Worm (Caenorhabditis elegans): Measurements from ENCODE around the gene R05A10.3.

The R05A10.3 gene

DNA sequence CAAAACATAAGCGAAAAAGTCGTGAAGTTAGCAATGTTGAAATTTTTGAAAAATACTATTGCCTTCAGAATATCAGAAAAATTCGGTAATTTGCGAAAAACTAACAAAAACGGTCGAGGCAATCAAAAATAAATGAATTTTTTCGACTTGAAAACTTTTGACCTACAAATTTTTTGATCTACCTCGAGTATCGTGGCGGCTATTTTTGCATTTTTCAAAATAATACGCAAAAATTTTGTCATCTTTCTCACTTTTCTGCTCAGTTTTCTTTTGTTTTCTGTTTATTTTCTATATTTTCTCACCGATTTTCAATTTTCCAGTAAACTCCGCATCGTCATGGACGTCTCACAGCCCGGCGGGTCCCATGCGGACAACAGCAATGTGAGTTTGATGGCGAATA, 39.5 kb upstream of the R05A10.3 start:
- TF ChIP-seq ceh-90 (tag; optimal IDR thresholded peaks at IDR 0.05) (no peak), ceh-63 (GFP tag; optimal IDR thresholded peaks at IDR 0.05) (no peak), nhr-28 (tag; optimal IDR thresholded peaks at IDR 0.05) (no peak), nhr-76 (tag; optimal IDR thresholded peaks at IDR 0.05) (no peak), pax-3 (tag; optimal IDR thresholded peaks at IDR 0.05) (no peak)

DNA sequence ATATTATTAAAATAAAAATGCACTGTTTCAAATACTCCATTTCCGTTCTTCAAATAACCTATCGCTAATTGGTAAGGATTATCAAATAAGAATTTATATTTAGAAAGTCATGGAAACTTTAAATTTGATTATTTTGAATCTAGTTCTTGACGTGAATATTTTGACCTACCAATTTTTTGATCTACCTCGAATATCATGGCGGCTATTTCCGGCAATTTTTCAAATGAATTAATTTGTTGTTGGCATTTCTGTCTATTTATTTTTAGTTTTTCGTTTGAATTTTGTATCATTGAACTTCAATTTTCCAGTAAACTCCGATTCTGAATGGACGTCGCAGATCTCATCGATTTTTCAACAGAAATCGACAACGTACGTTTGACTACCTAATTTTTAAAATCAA, 26.9 kb upstream of the R05A10.3 start, which contains the start of gene F02H6.3:
TSS of gene F02H6.3 (plus strand) at position 266 of the 400 bp plus-strand sequence.
- TF ChIP-seq efl-3 (GFP tag; optimal IDR thresholded peaks at IDR 0.05): no peak
- TF ChIP-seq snu-23 (GFP tag; optimal IDR thresholded peaks at IDR 0.05): no peak
- TF ChIP-seq lin-39 (tag; optimal IDR thresholded peaks at IDR 0.05): no peak
- no peak for TF ChIP-seq unc-30 (tag; optimal IDR thresholded peaks at IDR 0.05)
- no peak for TF ChIP-seq ces-1 (GFP tag; optimal IDR thresholded peaks at IDR 0.05)
- no peak for TF ChIP-seq lir-3 (tag; optimal IDR thresholded peaks at IDR 0.05; ENCODE audit: poor library complexity)
- TF ChIP-seq fkh-4 (tag; optimal IDR thresholded peaks at IDR 0.05; ENCODE audit: borderline replicate concordance): no peak
- TF ChIP-seq isw-1 (GFP tag; IDR thresholded peaks at IDR 0.05): no peak
- no peak for TF ChIP-seq unc-130 (tag; optimal IDR thresholded peaks at IDR 0.05)
- TF ChIP-seq mep-1 (tag; optimal IDR thresholded peaks at IDR 0.05): no peak
- TF ChIP-seq xbp-1 (tag; optimal IDR thresholded peaks at IDR 0.05): no peak
- no peak for TF ChIP-seq ama-1 (optimal IDR thresholded peaks at IDR 0.05)
- TF ChIP-seq unc-86 (tag; optimal IDR thresholded peaks at IDR 0.05): no peak
- no peak for TF ChIP-seq nhr-90 (tag; optimal IDR thresholded peaks at IDR 0.05; ENCODE audit: poor library complexity)
- TF ChIP-seq ceh-88 (GFP tag; IDR thresholded peaks at IDR 0.05): no peak
- TF ChIP-seq aly-2 (tag; optimal IDR thresholded peaks at IDR 0.05): no peak
- TF ChIP-seq unc-98 (GFP tag; IDR thresholded peaks at IDR 0.05): no peak

DNA sequence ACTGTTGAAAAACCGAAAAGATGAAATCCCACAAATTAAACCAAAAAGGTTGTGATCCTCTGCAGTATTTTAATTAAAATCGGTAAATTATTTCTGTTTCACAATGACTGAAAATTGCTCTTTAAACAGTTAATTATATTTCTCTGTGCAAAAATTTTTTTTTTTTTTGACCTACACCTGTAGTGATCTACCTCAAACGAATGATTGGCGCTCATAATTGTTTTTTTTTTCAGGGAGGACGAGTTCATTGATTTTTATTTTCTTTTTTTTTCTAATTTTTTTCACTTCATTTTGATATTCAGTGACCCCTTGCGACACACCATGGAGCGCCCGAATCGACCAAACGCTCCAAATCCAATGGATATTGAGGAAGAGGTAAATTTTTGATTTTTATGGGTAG, 19.9 kb upstream of the R05A10.3 start, which contains the start of gene F02H6.2:
TSS of gene F02H6.2 (plus strand) at position 301 of the 400 bp plus-strand sequence.
- TF ChIP-seq nhr-85 (tag): no peak
- TF ChIP-seq swsn-7 (tag; optimal IDR thresholded peaks at IDR 0.05): no peak
- TF ChIP-seq isw-1 (GFP tag; IDR thresholded peaks at IDR 0.05): no peak
- TF ChIP-seq nhr-77 (tag; optimal IDR thresholded peaks at IDR 0.05): no peak
- TF ChIP-seq fkh-8 (tag; optimal IDR thresholded peaks at IDR 0.05): no peak
- TF ChIP-seq elt-2 (tag; optimal IDR thresholded peaks at IDR 0.05): no peak
- TF ChIP-seq efl-3 (GFP tag; optimal IDR thresholded peaks at IDR 0.05): no peak
- no peak for TF ChIP-seq nhr-28 (tag; optimal IDR thresholded peaks at IDR 0.05)
- TF ChIP-seq pqm-1 (tag; optimal IDR thresholded peaks at IDR 0.05): no peak
- TF ChIP-seq nhr-84 (tag; optimal IDR thresholded peaks at IDR 0.05): no peak
- no peak for TF ChIP-seq sptf-1 (tag; optimal IDR thresholded peaks at IDR 0.05)
- no peak for TF ChIP-seq tbx-2 (tag; optimal IDR thresholded peaks at IDR 0.05)
- TF ChIP-seq dsc-1 (tag; optimal IDR thresholded peaks at IDR 0.05): no peak
- TF ChIP-seq grh-1 (GFP tag; IDR thresholded peaks at IDR 0.05): no peak
- TF ChIP-seq efl-1 (optimal IDR thresholded peaks at IDR 0.05): no peak
- TF ChIP-seq efl-1 (GFP tag; optimal IDR thresholded peaks at IDR 0.05 in 1 of 2): no peak
- TF ChIP-seq nhr-237 (tag; optimal IDR thresholded peaks at IDR 0.05): no peak
- no peak for TF ChIP-seq fkh-4 (tag; optimal IDR thresholded peaks at IDR 0.05; ENCODE audit: borderline replicate concordance)
- TF ChIP-seq pax-3 (tag; optimal IDR thresholded peaks at IDR 0.05): no peak

DNA sequence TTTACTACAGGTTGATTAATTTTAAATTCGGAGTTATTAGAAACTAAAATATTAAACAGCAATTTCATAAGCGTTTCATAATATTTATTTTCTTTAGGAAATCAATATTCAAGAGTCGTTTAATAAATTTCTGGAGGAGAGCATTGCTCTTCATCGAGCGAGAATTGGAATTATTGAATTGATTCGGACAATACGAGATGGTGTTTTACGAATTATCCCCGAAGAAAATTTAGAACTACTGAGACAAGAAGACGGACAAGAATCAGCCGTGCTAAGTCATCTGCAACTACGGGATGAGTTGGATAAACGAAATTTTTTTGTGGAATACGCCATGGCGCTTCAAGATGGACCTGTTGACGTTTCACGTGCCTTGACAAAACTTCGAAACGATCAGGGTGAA, 18.0 kb upstream of the R05A10.3 start:
- TF ChIP-seq snpc-4 (tag; optimal IDR thresholded peaks at IDR 0.05) (no peak), skn-1 (tag; optimal IDR thresholded peaks at IDR 0.05) (no peak), lin-39 (tag; optimal IDR thresholded peaks at IDR 0.05) (no peak), xbp-1 (tag; optimal IDR thresholded peaks at IDR 0.05) (no peak), nhr-12 (tag; optimal IDR thresholded peaks at IDR 0.05) (no peak), fos-1 (tag; optimal IDR thresholded peaks at IDR 0.05) (no peak), tlp-1 (tag; optimal IDR thresholded peaks at IDR 0.05) (no peak), ceh-82 (tag; optimal IDR thresholded peaks at IDR 0.05) (no peak), ama-1 (optimal IDR thresholded peaks at IDR 0.05) (no peak), hpl-2 (GFP tag; optimal IDR thresholded peaks at IDR 0.05) (no peak), nhr-20 (tag; optimal IDR thresholded peaks at IDR 0.05) (no peak), ztf-4 (tag; optimal IDR thresholded peaks at IDR 0.05) (no peak), alr-1 (tag; optimal IDR thresholded peaks at IDR 0.05; ENCODE audit: borderline replicate concordance) (no peak), mab-9 (GFP tag; IDR thresholded peaks at IDR 0.05) (no peak), ceh-63 (GFP tag; optimal IDR thresholded peaks at IDR 0.05) (no peak), nhr-19 (GFP tag; conservative IDR thresholded peaks at IDR 0.05) (no peak), sox-4 (tag; optimal IDR thresholded peaks at IDR 0.05) (no peak)

All from whole organism, L1 larva.